Fruit fly (Drosophila melanogaster): Measurements from ENCODE around the gene CG15155.
A peak's percentile ranks its signal among the peaks of the same experiment; 100 is the strongest.

Gene CG15155

DNA sequence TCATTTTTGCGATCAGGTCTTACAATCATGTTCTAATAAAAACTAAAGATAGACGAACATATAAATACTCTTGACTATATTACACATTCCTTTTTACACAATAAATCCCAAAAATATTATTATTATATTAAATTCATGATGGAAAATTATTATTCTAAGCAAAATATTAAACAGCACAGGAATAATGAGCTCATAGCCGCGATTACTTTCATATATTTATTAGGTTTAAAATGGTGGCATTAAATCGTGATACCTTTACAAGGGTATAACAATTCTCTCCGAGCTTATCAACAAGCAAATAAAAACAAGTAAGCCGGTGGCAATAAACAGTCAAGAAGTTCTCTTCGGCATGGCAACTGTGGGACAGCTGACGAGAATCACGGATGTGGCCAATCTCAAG, 1.6 kb upstream of the CG15155 start, which contains the start of gene CG17681:
Gene CG17681 (plus strand): TSS at position 56 of the 400 bp plus-strand sequence.
- TF ChIP-seq rn (GFP tag; IDR thresholded peaks at IDR 0.05) (no peak), Snoo (tag; optimal IDR thresholded peaks at IDR 0.05) (peak; percentile 28), CG10348 (GFP tag; IDR thresholded peaks at IDR 0.05) (no peak), CG15710 (tag; optimal IDR thresholded peaks at IDR 0.05) (no peak), CG4496 (GFP tag; IDR thresholded peaks at IDR 0.05) (no peak), gl (tag; optimal IDR thresholded peaks at IDR 0.05) (no peak), CG34367 (tag; optimal IDR thresholded peaks at IDR 0.05) (peak; percentile 4), CG8159 (tag; optimal IDR thresholded peaks at IDR 0.05) (peak; percentile 25), Pif1B (GFP tag; optimal IDR thresholded peaks at IDR 0.05) (no peak), CG17806 (tag; optimal IDR thresholded peaks at IDR 0.05) (no peak), Ets98B (GFP tag; IDR thresholded peaks at IDR 0.05) (no peak), fd96Ca (GFP tag; IDR thresholded peaks at IDR 0.05) (no peak)

- TF ChIP-seq CG15710 (tag; optimal IDR thresholded peaks at IDR 0.05), result no peak
- TF ChIP-seq Pif1A (GFP tag; optimal IDR thresholded peaks at IDR 0.05), result no peak
- no peak for TF ChIP-seq EcR (GFP tag; optimal IDR thresholded peaks at IDR 0.05)
- no peak for TF ChIP-seq CG8159 (tag; optimal IDR thresholded peaks at IDR 0.05)
- TF ChIP-seq rn (GFP tag; IDR thresholded peaks at IDR 0.05), result no peak
- no peak for TF ChIP-seq CG14655 (GFP tag; optimal IDR thresholded peaks at IDR 0.05)
- TF ChIP-seq Ets98B (GFP tag; IDR thresholded peaks at IDR 0.05), result no peak
Observed at dm6 chr2L:18155877-18156276, 1.2 kb downstream of the CG15155 start, which contains the start of gene CG5783. Gene CG5783, plus strand, starts transcription at chr2L:18156043.

DNA sequence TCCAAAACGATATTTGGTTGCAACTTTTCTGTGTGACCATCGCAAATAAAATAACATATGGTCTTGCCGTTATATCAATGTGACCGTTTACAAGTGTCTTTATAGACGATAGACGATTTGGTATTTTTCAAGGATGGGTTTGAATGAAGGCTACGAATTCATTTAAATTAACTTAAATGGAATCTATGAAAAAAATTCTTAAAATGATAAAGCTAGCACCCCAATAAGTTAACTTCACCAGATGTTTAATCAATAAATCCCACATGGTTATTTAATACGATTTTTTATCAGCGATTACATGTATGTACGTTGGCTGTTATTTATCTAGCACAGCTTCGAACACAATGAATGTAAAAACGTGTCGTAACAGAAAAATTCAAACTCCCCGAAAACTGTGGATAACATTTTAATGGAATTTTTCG, 4.0 kb downstream of the CG15155 start:
- TF ChIP-seq D1 (tag; optimal IDR thresholded peaks at IDR 0.05) (peak; percentile 71), CG4496 (GFP tag; IDR thresholded peaks at IDR 0.05) (no peak)

DNA sequence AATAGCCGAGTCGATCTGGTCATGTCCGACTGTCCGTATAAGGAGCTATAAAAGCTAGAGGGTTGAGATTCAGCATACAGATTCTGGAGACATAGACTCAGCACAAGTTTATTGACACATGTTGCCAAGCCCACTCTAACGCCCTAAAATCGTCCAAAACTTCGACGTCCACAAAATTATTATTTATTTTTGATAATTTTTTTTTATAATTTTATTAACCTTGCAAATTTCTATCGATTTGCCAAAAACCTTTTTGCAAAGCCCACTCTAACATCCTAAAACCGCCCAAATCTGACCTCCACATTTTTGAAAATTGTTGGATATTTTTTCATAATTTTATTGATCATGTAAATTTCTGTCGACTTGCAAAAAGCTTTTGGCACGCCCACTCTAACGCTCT, 4.5 kb downstream of the CG15155 start, which contains the start of gene JMJD4:
Gene JMJD4 (minus strand): TSS at position 101 of the 400 bp plus-strand sequence.
- TF ChIP-seq Ets98B (GFP tag; IDR thresholded peaks at IDR 0.05), result no peak
- TF ChIP-seq CG34367 (tag; optimal IDR thresholded peaks at IDR 0.05), result no peak
- TF ChIP-seq Snoo (tag; optimal IDR thresholded peaks at IDR 0.05), result no peak
- no peak for TF ChIP-seq gl (tag; optimal IDR thresholded peaks at IDR 0.05)
- TF ChIP-seq CG8301 (tag; optimal IDR thresholded peaks at IDR 0.05), result no peak

DNA sequence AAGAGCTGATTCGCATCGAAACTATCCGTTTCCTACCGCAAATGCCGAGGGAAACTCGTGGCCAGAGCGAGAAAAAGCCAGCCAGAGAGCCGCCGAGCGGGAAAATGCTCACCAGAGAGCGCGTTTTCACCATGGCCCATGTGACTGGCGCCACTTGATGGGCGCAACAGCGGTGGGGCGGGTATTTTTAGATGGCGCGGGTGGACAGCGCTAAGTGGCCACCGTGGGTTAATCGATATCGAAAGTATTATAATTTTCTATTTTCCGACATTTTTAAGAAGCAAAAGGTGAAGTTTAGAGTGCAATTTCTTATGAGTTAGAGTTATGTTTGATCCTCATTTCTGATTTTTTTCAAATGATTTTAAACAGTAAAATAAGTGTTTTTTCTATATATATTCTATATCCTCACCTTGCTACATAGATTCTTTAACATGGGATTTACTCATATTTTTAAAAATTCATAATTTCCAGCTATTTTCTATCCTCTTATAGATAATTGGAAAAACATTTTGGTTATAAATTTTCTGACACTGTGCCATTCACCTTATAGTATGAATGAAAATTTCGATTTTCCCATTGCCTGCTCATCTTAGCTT, 30.1 kb downstream of the CG15155 start, which contains the start of gene Ptp36E:
Gene Ptp36E (minus strand): TSS at position 360 of the 596 bp plus-strand sequence.
- TF ChIP-seq Ets98B (GFP tag; IDR thresholded peaks at IDR 0.05) (peak; percentile 73), CG32121 (GFP tag; IDR thresholded peaks at IDR 0.05) (peak; percentile 81), CG15710 (tag; optimal IDR thresholded peaks at IDR 0.05) (peak; percentile 58), CG8159 (tag; optimal IDR thresholded peaks at IDR 0.05) (peak; percentile 76), CG14655 (GFP tag; optimal IDR thresholded peaks at IDR 0.05) (peak; percentile 84), CG8301 (tag; optimal IDR thresholded peaks at IDR 0.05) (peak; percentile 77), fd96Ca (GFP tag; IDR thresholded peaks at IDR 0.05) (peak; percentile 55; the same call in 1 of the 3 replicates), CG4496 (GFP tag; IDR thresholded peaks at IDR 0.05) (peak; percentile 81), CG12605 (GFP tag; IDR thresholded peaks at IDR 0.05) (peak; percentile 51), Pif1A (GFP tag; optimal IDR thresholded peaks at IDR 0.05) (peak; percentile 24), gl (tag; optimal IDR thresholded peaks at IDR 0.05) (no peak), CG10348 (GFP tag; IDR thresholded peaks at IDR 0.05) (peak; percentile 48; the same call in 1 of the 2 replicates), rn (GFP tag; IDR thresholded peaks at IDR 0.05) (no peak), Pif1B (GFP tag; optimal IDR thresholded peaks at IDR 0.05) (no peak), EcR (GFP tag; optimal IDR thresholded peaks at IDR 0.05) (no peak)

DNA sequence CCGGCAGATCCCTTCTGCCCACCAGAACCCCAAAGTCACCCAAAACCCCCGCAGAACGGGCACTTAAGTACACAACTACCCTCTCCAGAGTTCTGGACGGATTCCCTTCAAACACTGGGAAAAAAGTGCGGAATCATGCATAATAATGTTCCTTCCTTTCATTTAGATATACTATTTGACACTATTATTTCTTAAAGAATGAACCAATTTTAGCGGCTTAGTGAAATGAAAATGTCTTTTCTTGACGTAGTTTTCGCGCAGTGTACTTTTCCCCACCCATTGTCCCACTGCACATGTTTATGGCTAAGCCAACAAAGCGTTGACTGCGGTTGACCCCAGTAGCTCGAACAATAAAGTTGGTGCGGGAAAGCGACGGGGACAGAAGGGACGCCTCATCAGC, 32.0 kb downstream of the CG15155 start:
- no peak for TF ChIP-seq CG32121 (GFP tag; IDR thresholded peaks at IDR 0.05)
- TF ChIP-seq EcR (GFP tag; optimal IDR thresholded peaks at IDR 0.05), result no peak
- no peak for TF ChIP-seq CG8301 (tag; optimal IDR thresholded peaks at IDR 0.05)
- no peak for TF ChIP-seq D1 (tag; optimal IDR thresholded peaks at IDR 0.05)
- TF ChIP-seq CG10348 (GFP tag; IDR thresholded peaks at IDR 0.05), result no peak
- no peak for TF ChIP-seq rn (GFP tag; IDR thresholded peaks at IDR 0.05)
- no peak for TF ChIP-seq CG15710 (tag; optimal IDR thresholded peaks at IDR 0.05)
- no peak for TF ChIP-seq Ets98B (GFP tag; IDR thresholded peaks at IDR 0.05)
- TF ChIP-seq CG4496 (GFP tag; IDR thresholded peaks at IDR 0.05), result no peak
- no peak for TF ChIP-seq Snoo (tag; optimal IDR thresholded peaks at IDR 0.05)
- no peak for TF ChIP-seq gl (tag; optimal IDR thresholded peaks at IDR 0.05)

dm6 chr2L:18202811-18203210, 48.2 kb downstream of the CG15155 start:
- TF ChIP-seq CG8159 (tag; optimal IDR thresholded peaks at IDR 0.05) (no peak), CG14655 (GFP tag; optimal IDR thresholded peaks at IDR 0.05) (no peak), fd96Ca (GFP tag; IDR thresholded peaks at IDR 0.05) (no peak), CG34367 (tag; optimal IDR thresholded peaks at IDR 0.05) (no peak), CG8301 (tag; optimal IDR thresholded peaks at IDR 0.05) (no peak), EcR (GFP tag; optimal IDR thresholded peaks at IDR 0.05) (no peak), CG4496 (GFP tag; IDR thresholded peaks at IDR 0.05) (no peak), CG10348 (GFP tag; IDR thresholded peaks at IDR 0.05) (no peak), CG15710 (tag; optimal IDR thresholded peaks at IDR 0.05) (no peak), CG17806 (tag; optimal IDR thresholded peaks at IDR 0.05) (no peak), CG13204 (GFP tag; optimal IDR thresholded peaks at IDR 0.05) (no peak), CG9948 (tag; optimal IDR thresholded peaks at IDR 0.05) (no peak), D1 (tag; optimal IDR thresholded peaks at IDR 0.05) (no peak), Ets98B (GFP tag; IDR thresholded peaks at IDR 0.05) (no peak), CG32121 (GFP tag; IDR thresholded peaks at IDR 0.05) (no peak), Pif1A (GFP tag; optimal IDR thresholded peaks at IDR 0.05) (no peak)

All from whole organism, pupa.